Fruit fly (Drosophila melanogaster): ENCODE measurements around the gene Rala.

Rala gene

DNA sequence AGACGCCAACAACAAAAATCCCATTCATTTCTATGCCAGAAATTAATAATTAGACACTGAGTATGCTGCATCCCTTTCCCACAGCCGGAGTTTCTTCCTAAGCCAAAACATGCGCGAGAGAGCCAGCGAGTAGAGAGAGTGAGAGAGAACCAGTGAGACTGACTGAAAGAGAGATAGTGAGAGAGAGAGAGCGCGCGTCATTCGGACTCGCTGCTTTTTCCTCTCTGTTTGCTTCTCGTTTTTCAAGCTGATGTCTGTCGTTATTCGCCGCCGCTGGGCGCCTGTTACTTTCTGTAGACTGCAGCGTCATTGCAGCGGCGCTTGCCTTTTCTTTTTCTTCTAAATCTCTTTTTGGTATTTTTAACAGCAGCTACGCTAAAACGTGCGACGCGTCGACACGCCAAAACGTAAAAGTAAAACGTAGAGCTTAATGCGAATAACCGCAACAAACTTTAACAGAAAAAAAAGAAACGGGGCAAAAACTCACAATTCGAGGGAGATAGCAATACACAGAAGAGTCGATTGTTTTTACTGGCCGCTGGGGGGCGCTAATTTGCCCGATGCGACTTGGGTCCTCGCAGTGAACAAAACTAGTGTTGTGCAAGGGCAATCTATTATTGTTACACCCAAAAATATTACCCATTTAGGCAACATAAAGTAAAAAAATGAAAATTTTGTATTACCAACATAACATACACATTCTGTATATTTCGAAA, 21.4 kb upstream of the Rala start (continued):
- TF ChIP-seq toy (GFP tag; IDR thresholded peaks at IDR 0.05) (no peak), hbn (GFP tag; IDR thresholded peaks at IDR 0.05; ENCODE audit: partially characterized antibody) (0 out of 2 replicates have a peak, but pooled peaks have one; percentile 43), Fer1 (GFP tag; optimal IDR thresholded peaks at IDR 0.05) (peak; percentile 4), CG7745 (tag; optimal IDR thresholded peaks at IDR 0.05) (peak; percentile 98), Aef1 (GFP tag; IDR thresholded peaks at IDR 0.05) (no peak), CG34422 (GFP tag; IDR thresholded peaks at IDR 0.05) (peak; percentile 14; the same call in 1 of the 3 replicates), hb (GFP tag; IDR thresholded peaks at IDR 0.05; ENCODE audit: partially characterized antibody) (no peak), CG16863 (GFP tag; optimal IDR thresholded peaks at IDR 0.05) (no peak), stwl (tag; optimal IDR thresholded peaks at IDR 0.05) (peak; percentile 94), CG8478 (optimal IDR thresholded peaks at IDR 0.05) (no peak), CG6689 (GFP tag; IDR thresholded peaks at IDR 0.05) (no peak), CG17568 (GFP tag; optimal IDR thresholded peaks at IDR 0.05) (peak; percentile 0), CG11456 (GFP tag; IDR thresholded peaks at IDR 0.05) (peak; percentile 55; the same call in 2 of the 3 replicates), unc-4 (GFP tag; IDR thresholded peaks at IDR 0.05; ENCODE audit: partially characterized antibody) (peak; percentile 49; the same call in 1 of the 2 replicates), grn (GFP tag; optimal IDR thresholded peaks at IDR 0.05) (no peak), cad (GFP tag; optimal IDR thresholded peaks at IDR 0.05) (peak; percentile 51), cwo (GFP tag; optimal IDR thresholded peaks at IDR 0.05) (peak; percentile 52), CG6254 (GFP tag; optimal IDR thresholded peaks at IDR 0.05) (no peak), CG4360 (GFP tag; IDR thresholded peaks at IDR 0.05) (peak; percentile 64), Hmr (GFP tag; optimal IDR thresholded peaks at IDR 0.05) (peak; percentile 29), sens (GFP tag) (peak; percentile 74), CG17912 (GFP tag; optimal IDR thresholded peaks at IDR 0.05) (peak; percentile 50), zfh1 (GFP tag; IDR thresholded peaks at IDR 0.05) (no peak), ranshi (GFP tag; IDR thresholded peaks at IDR 0.05) (no peak), nerfin-1 (tag; optimal IDR thresholded peaks at IDR 0.05) (peak; percentile 47), HLH4C (GFP tag; IDR thresholded peaks at IDR 0.05; ENCODE audit: partially characterized antibody) (peak; percentile 57; the same call in 1 of the 3 replicates), CG12071 (GFP tag; optimal IDR thresholded peaks at IDR 0.05) (peak; percentile 11), CrebB (tag; optimal IDR thresholded peaks at IDR 0.05) (peak; percentile 8), eyg (GFP tag; optimal IDR thresholded peaks at IDR 0.05) (no peak), CG12299 (tag; optimal IDR thresholded peaks at IDR 0.05) (peak; percentile 43), CG10431 (GFP tag; optimal IDR thresholded peaks at IDR 0.05) (peak; percentile 45), CG9876 (GFP tag; optimal IDR thresholded peaks at IDR 0.05) (no peak), Tbp (GFP tag; optimal IDR thresholded peaks at IDR 0.05) (no peak), Xbp1 (GFP tag; optimal IDR thresholded peaks at IDR 0.05) (peak; percentile 31), bcd (GFP tag; optimal IDR thresholded peaks at IDR 0.05) (peak; percentile 1), ken (GFP tag; IDR thresholded peaks at IDR 0.05) (no peak), mld (GFP tag; IDR thresholded peaks at IDR 0.05; ENCODE audit: partially characterized antibody) (0 out of 3 replicates have a peak, but pooled peaks have one; percentile 51), sd (tag; optimal IDR thresholded peaks at IDR 0.05) (peak; percentile 87), dati (GFP tag; IDR thresholded peaks at IDR 0.05) (0 out of 2 replicates have a peak, but pooled peaks have one; percentile 12), amos (GFP tag; IDR thresholded peaks at IDR 0.05; ENCODE audit: partially characterized antibody) (peak; percentile 33; the same call in 1 of the 2 replicates), CG3847 (GFP tag; IDR thresholded peaks at IDR 0.05) (0 out of 2 replicates have a peak, but pooled peaks have one; percentile 27), CG12155 (GFP tag; optimal IDR thresholded peaks at IDR 0.05) (peak; percentile 99), C15 (GFP tag; IDR thresholded peaks at IDR 0.05) (no peak), scrt (GFP tag; optimal IDR thresholded peaks at IDR 0.05) (peak; percentile 26), Abd-B (GFP tag; optimal IDR thresholded peaks at IDR 0.05) (peak; percentile 22), CG12659 (GFP tag; optimal IDR thresholded peaks at IDR 0.05) (no peak), Lpt (GFP tag; optimal IDR thresholded peaks at IDR 0.05) (no peak), CG11085 (GFP tag; IDR thresholded peaks at IDR 0.05) (no peak), gcm2 (GFP tag; optimal IDR thresholded peaks at IDR 0.05) (no peak)
